Fruit fly (Drosophila melanogaster) whole organism, embryonic: ENCODE measurements around the gene wge.

ENCODE experiments used
- BEAF-32 ChIP-seq: fragments of 200-800 bp; sonication (Bioruptor generic); optimal IDR thresholded peaks from 3 replicates; lab custom pipeline; 2017; ENCODE audit warnings: missing biosample characterization, missing genetic modification characterization, mild to moderate bottlenecking, moderate library complexity, missing genetic modification reagents
- Bgb ChIP-seq: fragments of 200-800 bp; sonication (Bioruptor generic); IDR thresholded peaks from 2 replicates; pipeline ENCODE4 v1.3.6; 2022; ENCODE audit warnings: missing biosample characterization, missing genetic modification characterization; ENCODE audit not compliant: partially characterized antibody
- CG10431 ChIP-seq: fragments of 200-800 bp; sonication (Bioruptor generic); optimal IDR thresholded peaks from 3 replicates; lab custom pipeline; 2018; ENCODE audit warnings: missing biosample characterization, mild to moderate bottlenecking, missing genetic modification characterization
- CG10462 ChIP-seq: fragments of 200-800 bp; sonication (Bioruptor generic); optimal IDR thresholded peaks from 2 replicates; lab custom pipeline; 2016; ENCODE audit warnings: missing biosample characterization, missing genetic modification characterization
- CG11560 ChIP-seq: fragments of 200-800 bp; sonication (Bioruptor generic); IDR thresholded peaks from 3 replicates; pipeline ENCODE4 v1.3.6; 2022; ENCODE audit warnings: missing biosample characterization, missing genetic modification characterization
- CG12744 ChIP-seq: fragments of 200-800 bp; sonication (Bioruptor generic); optimal IDR thresholded peaks from 2 replicates; lab custom pipeline; 2016; ENCODE audit warnings: missing biosample characterization, missing genetic modification characterization
- CG13287 ChIP-seq: fragments of 200-800 bp; sonication (Bioruptor generic); IDR thresholded peaks from 2 replicates; pipeline ENCODE4 v1.3.6; 2022; ENCODE audit warnings: missing biosample characterization, missing genetic modification characterization; ENCODE audit not compliant: partially characterized antibody
- CG16813 ChIP-seq: fragments of 200-800 bp; sonication (Bioruptor generic); IDR thresholded peaks from 3 replicates; pipeline ENCODE4 v1.3.6; 2022; ENCODE audit warnings: missing biosample characterization, missing genetic modification characterization; ENCODE audit not compliant: partially characterized antibody
- CG17186 ChIP-seq: fragments of 200-800 bp; sonication (Bioruptor generic); optimal IDR thresholded peaks from 3 replicates; lab custom pipeline; 2017; ENCODE audit warnings: missing biosample characterization, missing genetic modification reagents, missing genetic modification characterization
- CG17829 ChIP-seq: fragments of 200-800 bp; optimal IDR thresholded peaks from 2 replicates; lab custom pipeline; 2019; ENCODE audit warnings: missing biosample characterization, mild to moderate bottlenecking, missing genetic modification characterization, moderate library complexity
- CG2116 ChIP-seq: fragments of 200-800 bp; sonication (Bioruptor generic); optimal IDR thresholded peaks from 3 replicates; lab custom pipeline; 2018; ENCODE audit warnings: missing biosample characterization, mild to moderate bottlenecking, missing genetic modification characterization
- CG31388 ChIP-seq: fragments of 200-800 bp; sonication (Bioruptor generic); optimal IDR thresholded peaks from 2 replicates; lab custom pipeline; 2016; ENCODE audit warnings: missing biosample characterization, missing genetic modification characterization
- CG3407 ChIP-seq: fragments of 200-800 bp; sonication (Bioruptor generic); optimal IDR thresholded peaks from 2 replicates; lab custom pipeline; 2018; ENCODE audit warnings: missing biosample characterization, mild to moderate bottlenecking, missing genetic modification characterization
- CG34422 ChIP-seq: fragments of 200-800 bp; sonication (Bioruptor generic); IDR thresholded peaks from 3 replicates; pipeline ENCODE4 v1.3.6; 2022; ENCODE audit warnings: missing biosample characterization, missing genetic modification characterization
- CG3838 ChIP-seq: fragments of 200-800 bp; sonication (Bioruptor generic); optimal IDR thresholded peaks from 3 replicates; lab custom pipeline; 2016; ENCODE audit warnings: missing biosample characterization, missing genetic modification characterization
- CG4617 ChIP-seq: fragments of 200-800 bp; sonication (Bioruptor generic); optimal IDR thresholded peaks from 3 replicates; lab custom pipeline; 2016; ENCODE audit warnings: missing biosample characterization, missing genetic modification characterization, borderline replicate concordance
- CG9797 ChIP-seq: fragments of 200-800 bp; sonication (Bioruptor generic); optimal IDR thresholded peaks from 3 replicates; lab custom pipeline; 2018; ENCODE audit warnings: missing biosample characterization, mild to moderate bottlenecking, missing genetic modification characterization
- CG9876 ChIP-seq: fragments of 200-800 bp; sonication (Bioruptor generic); optimal IDR thresholded peaks from 2 replicates; lab custom pipeline; 2016; ENCODE audit warnings: missing biosample characterization, missing genetic modification characterization
- CHES-1-like ChIP-seq: fragments of 200-800 bp; sonication (Bioruptor generic); optimal IDR thresholded peaks from 2 replicates; lab custom pipeline; 2016; ENCODE audit warnings: missing biosample characterization, missing genetic modification characterization
- CrebB ChIP-seq: fragments of 200-800 bp; sonication (Bioruptor generic); optimal IDR thresholded peaks from 3 replicates; lab custom pipeline; 2018; ENCODE audit warnings: missing biosample characterization, mild to moderate bottlenecking, missing genetic modification characterization
- Dp ChIP-seq: fragments of 200-800 bp; sonication (Bioruptor generic); optimal IDR thresholded peaks from 2 replicates; lab custom pipeline; 2018; ENCODE audit warnings: missing biosample characterization, mild to moderate bottlenecking, missing genetic modification characterization, moderate library complexity
- Dref ChIP-seq: fragments of 200-800 bp; sonication (Bioruptor generic); IDR thresholded peaks from 2 replicates; pipeline ENCODE4 v1.3.6; 2022; ENCODE audit warnings: missing biosample characterization, missing genetic modification characterization
- E2f2 ChIP-seq: fragments of 200-800 bp; sonication (Bioruptor generic); IDR thresholded peaks from 2 replicates; pipeline ENCODE4 v1.3.6; 2022; ENCODE audit warnings: missing biosample characterization, missing genetic modification characterization
- HLH54F ChIP-seq: fragments of 200-800 bp; sonication (Bioruptor generic); optimal IDR thresholded peaks from 3 replicates; lab custom pipeline; 2016; ENCODE audit warnings: missing biosample characterization, missing genetic modification characterization
- HLHmδ ChIP-seq: fragments of 200-800 bp; sonication (Bioruptor generic); optimal IDR thresholded peaks from 2 replicates; lab custom pipeline; 2018; ENCODE audit warnings: missing biosample characterization, mild to moderate bottlenecking, missing genetic modification characterization, moderate library complexity
- HmgZ ChIP-seq: fragments of 200-800 bp; sonication (Bioruptor generic); optimal IDR thresholded peaks from 2 replicates; lab custom pipeline; 2018; ENCODE audit warnings: missing biosample characterization, mild to moderate bottlenecking, missing genetic modification characterization
- MBD-R2 ChIP-seq: fragments of 200-800 bp; sonication (Bioruptor generic); IDR thresholded peaks from 2 replicates; pipeline ENCODE4 v1.3.6; 2022; ENCODE audit warnings: missing biosample characterization, missing genetic modification characterization
- MESR4 ChIP-seq: fragments of 200-800 bp; sonication (Bioruptor generic); optimal IDR thresholded peaks from 2 replicates; lab custom pipeline; 2018; ENCODE audit warnings: missing biosample characterization, mild to moderate bottlenecking, missing genetic modification characterization, moderate library complexity
- NC2β ChIP-seq: fragments of 200-800 bp; sonication (Bioruptor generic); optimal IDR thresholded peaks from 2 replicates; lab custom pipeline; 2016; ENCODE audit warnings: missing biosample characterization, missing genetic modification characterization
- Sin3A ChIP-seq: fragments of >200 bp; optimal IDR thresholded peaks from 2 replicates; lab custom pipeline; 2018
- YL-1 ChIP-seq: fragments of 200-800 bp; sonication (Bioruptor generic); optimal IDR thresholded peaks from 3 replicates; lab custom pipeline; 2017; ENCODE audit warnings: missing biosample characterization, mild to moderate bottlenecking, missing genetic modification characterization
- amos ChIP-seq: fragments of 200-800 bp; sonication (Bioruptor generic); IDR thresholded peaks from 2 replicates; pipeline ENCODE4 v1.3.6; 2022; ENCODE audit warnings: missing biosample characterization, missing genetic modification characterization; ENCODE audit not compliant: partially characterized antibody
- bbx ChIP-seq: fragments of 200-800 bp; sonication (Bioruptor generic); IDR thresholded peaks from 2 replicates; pipeline ENCODE4 v1.3.6; 2022; ENCODE audit warnings: missing biosample characterization, missing genetic modification characterization; ENCODE audit not compliant: partially characterized antibody
- cg ChIP-seq: fragments of 200-800 bp; sonication (Bioruptor generic); optimal IDR thresholded peaks from 3 replicates; lab custom pipeline; 2019; ENCODE audit warnings: missing biosample characterization, mild to moderate bottlenecking, missing genetic modification characterization, moderate library complexity
- chinmo ChIP-seq: fragments of 200-800 bp; sonication (Bioruptor generic); IDR thresholded peaks from 4 replicates; pipeline ENCODE4 v1.3.6; 2022; ENCODE audit warnings: missing biosample characterization, missing genetic modification characterization; ENCODE audit not compliant: partially characterized antibody
- ci ChIP-seq: fragments of 200-800 bp; sonication (Bioruptor generic); IDR thresholded peaks from 3 replicates; pipeline ENCODE4 v1.3.6; 2022; ENCODE audit warnings: missing biosample characterization, missing genetic modification characterization
- crp ChIP-seq, 2 experiments: fragments of 200-800 bp; sonication (Bioruptor generic); optimal IDR thresholded peaks; 2 replicates in 1 of 2; 3 replicates in 1 of 2; lab custom pipeline; 2017; ENCODE audit warnings: missing biosample characterization in 2 of 2, missing genetic modification characterization in 2 of 2, mild to moderate bottlenecking in 1 of 2, moderate library complexity in 1 of 2
- disco-r ChIP-seq: fragments of 200-800 bp; sonication (Bioruptor generic); optimal IDR thresholded peaks from 2 replicates; lab custom pipeline; 2016; ENCODE audit warnings: missing biosample characterization, missing genetic modification characterization
- gfzf ChIP-seq: fragments of 200-800 bp; sonication (Bioruptor generic); optimal IDR thresholded peaks from 2 replicates; lab custom pipeline; 2016; ENCODE audit warnings: missing biosample characterization, mild to moderate bottlenecking, missing genetic modification characterization, moderate library complexity
- hkb ChIP-seq, 2 experiments: fragments of 200-800 bp in 1 of 2; fragments of >200 bp in 1 of 2; sonication (Bioruptor generic) in 1 of 2; IDR thresholded peaks in 1 of 2; optimal IDR thresholded peaks in 1 of 2; 2 replicates each; pipeline versions ENCODE4 v1.3.6 to Lab custom; 2017 to 2022; ENCODE audit warnings: missing biosample characterization in 1 of 2, missing genetic modification characterization in 1 of 2
- knrl ChIP-seq: fragments of 200-800 bp; sonication (Bioruptor generic); IDR thresholded peaks from 3 replicates; pipeline ENCODE4 v1.3.6; 2022; ENCODE audit warnings: missing biosample characterization, missing genetic modification characterization; ENCODE audit not compliant: partially characterized antibody
- phol ChIP-seq: fragments of 200-800 bp; sonication (Bioruptor generic); optimal IDR thresholded peaks from 3 replicates; lab custom pipeline; 2018; ENCODE audit warnings: missing biosample characterization, mild to moderate bottlenecking, missing genetic modification characterization, moderate library complexity
- sens ChIP-seq: fragments of 200-800 bp; sonication (Bioruptor generic); peaks from one replicate; lab custom pipeline; 2016; ENCODE audit warnings: missing biosample characterization, missing genetic modification characterization
- stwl ChIP-seq: fragments of 200-800 bp; sonication (Bioruptor generic); optimal IDR thresholded peaks from 3 replicates; lab custom pipeline; 2018; ENCODE audit warnings: missing biosample characterization, mild to moderate bottlenecking, missing genetic modification characterization, moderate library complexity
- trem ChIP-seq: fragments of 200-800 bp; optimal IDR thresholded peaks from 3 replicates; lab custom pipeline; 2019; ENCODE audit warnings: missing biosample characterization, mild to moderate bottlenecking, missing genetic modification characterization, moderate library complexity
- unc-4 ChIP-seq: fragments of 200-800 bp; sonication (Bioruptor generic); IDR thresholded peaks from 2 replicates; pipeline ENCODE4 v1.3.6; 2022; ENCODE audit warnings: missing biosample characterization, missing genetic modification characterization; ENCODE audit not compliant: partially characterized antibody
- zen ChIP-seq: fragments of 200-800 bp; sonication (Bioruptor generic); optimal IDR thresholded peaks from 3 replicates; lab custom pipeline; 2018; ENCODE audit warnings: missing biosample characterization, mild to moderate bottlenecking, missing genetic modification characterization, moderate library complexity

The wge gene

DNA sequence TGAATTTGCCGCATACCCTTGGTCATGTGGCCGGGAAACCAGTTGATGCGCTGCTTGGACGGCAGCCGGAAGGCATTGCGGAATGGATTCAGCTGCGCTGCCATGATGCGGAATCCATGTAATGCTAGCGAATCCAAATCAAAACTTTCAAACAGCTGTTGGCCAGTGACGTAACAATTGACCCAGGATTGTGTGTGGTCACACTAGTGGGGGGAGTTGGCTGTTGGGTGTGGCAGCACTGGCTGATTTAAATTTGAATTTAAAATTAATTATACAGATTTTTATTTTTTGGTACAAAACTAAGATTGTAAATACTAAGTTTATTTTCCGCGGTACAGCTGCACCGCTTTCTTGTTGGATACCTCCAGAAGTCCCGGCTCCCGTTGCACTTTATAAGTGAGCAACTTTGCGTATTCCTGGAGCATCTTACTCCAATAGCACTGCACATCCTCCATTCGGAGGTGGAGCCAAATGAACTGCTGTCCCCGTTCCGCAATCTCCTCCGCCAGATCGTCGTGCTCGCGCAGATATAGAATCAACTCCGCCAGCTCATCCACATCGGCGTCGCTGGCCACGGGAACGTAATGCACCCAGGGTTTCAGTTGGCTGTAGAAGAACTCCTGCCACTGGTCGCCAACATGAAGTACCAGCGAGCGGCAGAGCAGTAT, 26.6 kb upstream of the wge start, which contains the start of gene CG17141 (continued):
- TF ChIP-seq sens (GFP tag; lab: Kevin White, UChicago), result peak; percentile 74
- TF ChIP-seq amos (GFP tag; lab: Robert Waterston, UW), result peak; percentile 40; the same call in 1 of the 2 replicates
- peak; percentile 21 for TF ChIP-seq CrebB (tag; lab: Kevin White, UChicago)
- peak; percentile 97 for TF ChIP-seq MBD-R2 (GFP tag; lab: Robert Waterston, UW)
- peak; percentile 28; the same call in 1 of the 3 replicates for TF ChIP-seq CG34422 (GFP tag; lab: Robert Waterston, UW)
- TF ChIP-seq CG10462, result no peak
- TF ChIP-seq disco-r, result no peak
- TF ChIP-seq CG12744 (GFP tag; lab: Kevin White, UChicago), result no peak
- peak; percentile 28 for TF ChIP-seq CG4617 (GFP tag; lab: Kevin White, UChicago)
- TF ChIP-seq zen (tag; lab: Kevin White, UChicago), result no peak
- TF ChIP-seq phol, result peak; percentile 32
- TF ChIP-seq gfzf, result peak; percentile 42
- peak; percentile 36 for TF ChIP-seq trem (tag; lab: Kevin White, UChicago)
- no peak for TF ChIP-seq cg (GFP tag; lab: Kevin White, UChicago)
- no peak for TF ChIP-seq HLH54F (GFP tag; lab: Kevin White, UChicago)
- no peak for TF ChIP-seq CG3407 (GFP tag; lab: Kevin White, UChicago)
- no peak for TF ChIP-seq CG3838 (GFP tag; lab: Kevin White, UChicago)
- TF ChIP-seq BEAF-32 (GFP tag; lab: Kevin White, UChicago), result peak; percentile 39
- peak; percentile 26 for TF ChIP-seq stwl
- peak; percentile 71 to 96 for TF ChIP-seq crp (GFP tag; optimal IDR thresholded peaks at IDR 0.05; lab: Kevin White, UChicago)
- TF ChIP-seq CG13287 (GFP tag; lab: Robert Waterston, UW), result peak; percentile 60
- 0 out of 4 replicates have a peak, but pooled peaks have one; percentile 20 for TF ChIP-seq chinmo (GFP tag; lab: Robert Waterston, UW)
- peak; percentile 6 for TF ChIP-seq CG17829 (tag; lab: Kevin White, UChicago)
- peak; percentile 32 for TF ChIP-seq CG2116 (GFP tag; lab: Kevin White, UChicago)
- no peak for TF ChIP-seq NC2β (GFP tag; lab: Kevin White, UChicago)
- TF ChIP-seq CHES-1-like (GFP tag; lab: Kevin White, UChicago), result no peak
- peak; percentile 67 for TF ChIP-seq YL-1 (GFP tag; lab: Kevin White, UChicago)
- TF ChIP-seq CG16813 (GFP tag; lab: Robert Waterston, UW), result peak; percentile 35; the same call in 1 of the 3 replicates
- TF ChIP-seq Dp (GFP tag; lab: Kevin White, UChicago), result peak; percentile 97
- peak; percentile 97 for TF ChIP-seq E2f2
- TF ChIP-seq Sin3A, result peak; percentile 22
- peak; percentile 52 for TF ChIP-seq CG9797 (GFP tag; lab: Kevin White, UChicago)
- no peak for TF ChIP-seq CG31388 (GFP tag; lab: Kevin White, UChicago)
- TF ChIP-seq CG10431, result peak; percentile 9
- peak; percentile 45; the same call in 1 of the 2 replicates for TF ChIP-seq Bgb (GFP tag; lab: Robert Waterston, UW)
- peak; percentile 43; the same call in 1 of the 3 replicates for TF ChIP-seq knrl (GFP tag; lab: Robert Waterston, UW)
- peak; percentile 42; the same call in 1 of the 3 replicates for TF ChIP-seq ci (GFP tag; lab: Robert Waterston, UW)
- TF ChIP-seq HLHmδ (GFP tag; lab: Kevin White, UChicago), result peak; percentile 70
- TF ChIP-seq bbx (GFP tag; lab: Robert Waterston, UW), result 0 out of 2 replicates have a peak, but pooled peaks have one; percentile 28
- peak; percentile 38; the same call in 1 of the 2 replicates for TF ChIP-seq Dref (GFP tag; lab: Robert Waterston, UW)
- TF ChIP-seq CG9876 (GFP tag; lab: Kevin White, UChicago), result no peak
- TF ChIP-seq hkb (optimal IDR thresholded peaks at IDR 0.05; lab: Kevin White, UChicago), result no peak
- TF ChIP-seq hkb (GFP tag; IDR thresholded peaks at IDR 0.05; lab: Robert Waterston, UW), result peak; percentile 40
- peak; percentile 50 for TF ChIP-seq CG17186 (GFP tag; lab: Kevin White, UChicago)
- peak; percentile 55 for TF ChIP-seq HmgZ (tag; lab: Kevin White, UChicago)
- peak; percentile 77 for TF ChIP-seq MESR4 (GFP tag; lab: Kevin White, UChicago)
- TF ChIP-seq unc-4 (GFP tag; lab: Robert Waterston, UW), result peak; percentile 47
- no peak for TF ChIP-seq CG11560 (tag; lab: Robert Waterston, UW)
